Worm (Caenorhabditis elegans): ENCODE measurements around the gene cku-80.

DNA sequence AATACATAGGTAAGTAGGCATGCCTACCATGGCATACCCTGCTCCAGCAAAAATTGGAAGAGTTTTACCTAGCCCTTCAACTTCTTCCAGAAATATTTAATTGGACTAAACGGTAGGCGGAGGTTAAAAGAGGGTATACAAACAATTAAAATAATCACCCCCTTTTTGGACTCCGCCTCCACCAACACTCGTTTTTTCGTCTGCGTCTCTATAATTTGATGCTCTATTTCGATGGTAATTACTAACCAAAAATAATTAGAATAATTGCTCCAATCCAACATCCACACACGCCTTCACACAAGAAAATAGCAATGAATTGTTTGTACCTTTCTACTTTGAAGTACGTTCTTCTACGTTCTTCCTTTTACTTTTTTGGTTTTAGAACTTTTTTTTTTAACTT is 33.1 kb downstream of the cku-80 start:
- no peak for TF ChIP-seq nhr-237 (tag; optimal IDR thresholded peaks at IDR 0.05)
- TF ChIP-seq lsy-12 (tag; optimal IDR thresholded peaks at IDR 0.05), result no peak
- TF ChIP-seq skn-1 (tag; optimal IDR thresholded peaks at IDR 0.05), result no peak
- TF ChIP-seq pha-4 (tag; optimal IDR thresholded peaks at IDR 0.05), result no peak
- TF ChIP-seq ama-1 (optimal IDR thresholded peaks at IDR 0.05), result no peak
